Fruit fly (Drosophila melanogaster): ENCODE data around the gene CG10903.

The CG10903 gene

DNA sequence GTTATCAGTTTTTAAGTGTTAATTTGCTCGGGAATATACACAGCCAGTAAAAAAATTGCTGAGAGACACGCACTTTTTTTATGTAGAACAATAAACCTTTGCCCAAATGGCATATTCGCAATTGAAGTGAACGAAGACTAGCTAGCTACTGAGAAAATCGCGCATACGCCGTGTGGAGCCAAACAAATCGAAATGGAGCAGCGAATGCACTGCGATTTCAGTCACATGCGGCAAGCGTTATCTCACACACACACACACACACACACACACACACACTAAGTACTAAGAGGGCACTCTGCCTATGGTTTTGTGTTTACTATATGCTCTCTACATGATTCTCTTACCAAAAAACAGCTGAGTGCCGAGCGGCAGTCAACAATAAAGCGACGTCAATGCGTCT is 36.7 kb upstream of the CG10903 start (continued):
- peak; percentile 27 for TF ChIP-seq sug (tag; optimal IDR thresholded peaks at IDR 0.05)
- TF ChIP-seq chinmo (GFP tag; IDR thresholded peaks at IDR 0.05; ENCODE audit: partially characterized antibody): peak; percentile 85; the same call in 1 of the 4 replicates
- no peak for TF ChIP-seq tup (GFP tag; optimal IDR thresholded peaks at IDR 0.05)

DNA sequence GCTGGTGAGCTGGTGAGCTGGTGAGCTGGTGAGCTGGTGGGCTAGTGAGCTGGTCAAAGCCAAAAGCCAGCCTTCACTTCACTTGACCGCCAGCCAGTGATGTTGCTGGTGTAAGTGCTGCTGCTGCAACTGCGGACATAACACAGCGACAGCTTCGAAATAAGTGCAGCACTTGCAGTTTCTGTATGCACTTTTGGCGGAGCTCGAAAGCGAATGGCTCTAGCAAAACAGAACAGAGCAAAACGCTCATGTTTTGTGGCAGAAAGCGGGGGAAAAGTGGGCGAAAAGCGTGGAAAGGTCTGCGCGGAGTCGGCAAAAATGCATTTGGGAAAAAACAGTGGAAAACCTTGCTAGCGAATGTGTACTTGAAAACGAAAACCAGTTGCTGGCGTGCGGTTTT is 35.6 kb upstream of the CG10903 start:
- TF ChIP-seq Ptx1 (GFP tag; IDR thresholded peaks at IDR 0.05) (0 out of 2 replicates have a peak, but pooled peaks have one; percentile 6), Mes4 (GFP tag; optimal IDR thresholded peaks at IDR 0.05) (no peak)

DNA sequence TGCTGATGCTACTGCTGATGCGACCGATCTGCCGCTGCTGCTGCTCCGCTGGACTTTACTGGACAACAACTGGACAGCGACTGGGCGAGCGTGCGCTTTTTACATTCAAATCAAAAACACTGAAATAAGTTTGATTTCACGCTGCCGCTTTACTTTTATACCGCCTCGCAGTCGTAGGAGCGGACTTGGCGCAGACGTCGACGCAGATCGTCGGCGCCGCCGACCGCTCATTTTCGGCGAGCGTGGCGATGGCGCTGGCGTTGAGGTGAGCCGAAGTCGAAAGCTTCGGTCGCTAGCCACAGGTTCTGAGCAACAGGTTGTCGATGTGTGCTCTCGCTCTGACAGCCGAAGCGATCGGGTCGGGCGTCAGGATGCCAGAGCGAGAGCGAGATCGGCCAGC is 34.5 kb upstream of the CG10903 start, which contains the start of gene Elovl7:
Gene Elovl7, minus strand, starts transcription at position 131 of the 400 bp plus-strand sequence.
- TF ChIP-seq MESR4 (GFP tag; optimal IDR thresholded peaks at IDR 0.05) (no peak), B-H2 (GFP tag; optimal IDR thresholded peaks at IDR 0.05) (no peak), CG10959 (GFP tag; IDR thresholded peaks at IDR 0.05) (no peak), dpn (GFP tag; optimal IDR thresholded peaks at IDR 0.05) (no peak), CG18599 (GFP tag; optimal IDR thresholded peaks at IDR 0.05) (no peak), CG15479 (GFP tag; optimal IDR thresholded peaks at IDR 0.05) (no peak), trh (GFP tag; optimal IDR thresholded peaks at IDR 0.05) (no peak), Kr (GFP tag; optimal IDR thresholded peaks at IDR 0.05) (no peak), caup (GFP tag; optimal IDR thresholded peaks at IDR 0.05; ENCODE audit: severe bottlenecking) (no peak), pfk (GFP tag; optimal IDR thresholded peaks at IDR 0.05) (no peak), CG7786 (GFP tag; optimal IDR thresholded peaks at IDR 0.05) (no peak), croc (GFP tag; conservative IDR thresholded peaks at IDR 0.05) (no peak), CG18764 (GFP tag; optimal IDR thresholded peaks at IDR 0.05) (no peak), ewg (GFP tag; optimal IDR thresholded peaks at IDR 0.05) (no peak), cato (GFP tag; optimal IDR thresholded peaks at IDR 0.05; ENCODE audit: borderline replicate concordance) (no peak), CG7745 (tag; optimal IDR thresholded peaks at IDR 0.05) (no peak), CG11398 (GFP tag; optimal IDR thresholded peaks at IDR 0.05) (no peak), Eip74EF (GFP tag; optimal IDR thresholded peaks at IDR 0.05) (peak in 1 of 2 experiments; percentile 17), Mrtf (GFP tag; IDR thresholded peaks at IDR 0.05) (no peak), CG16813 (GFP tag; IDR thresholded peaks at IDR 0.05; ENCODE audit: partially characterized antibody) (no peak), Scr (GFP tag; IDR thresholded peaks at IDR 0.05; ENCODE audit: partially characterized antibody) (no peak), nom (GFP tag; optimal IDR thresholded peaks at IDR 0.05) (peak; percentile 21), CG42726 (GFP tag; IDR thresholded peaks at IDR 0.05; ENCODE audit: partially characterized antibody) (no peak), CG34224 (GFP tag; IDR thresholded peaks at IDR 0.05; ENCODE audit: partially characterized antibody) (0 out of 3 replicates have a peak, but pooled peaks have one; percentile 23), CG18476 (GFP tag; optimal IDR thresholded peaks at IDR 0.05) (no peak), CG13287 (GFP tag; IDR thresholded peaks at IDR 0.05; ENCODE audit: partially characterized antibody) (peak; percentile 37; the same call in 1 of the 2 replicates), CG12391 (tag; optimal IDR thresholded peaks at IDR 0.05) (no peak), Xrp1 (GFP tag; IDR thresholded peaks at IDR 0.05) (no peak), CG10462 (GFP tag; optimal IDR thresholded peaks at IDR 0.05) (no peak), CG31365 (tag; optimal IDR thresholded peaks at IDR 0.05) (no peak), dan (GFP tag; IDR thresholded peaks at IDR 0.05) (no peak), Taf1 (GFP tag; IDR thresholded peaks at IDR 0.05) (no peak), trem (tag; optimal IDR thresholded peaks at IDR 0.05) (no peak), kah (GFP tag; optimal IDR thresholded peaks at IDR 0.05) (peak; percentile 65), sima (GFP tag; optimal IDR thresholded peaks at IDR 0.05) (no peak), CG4282 (GFP tag; optimal IDR thresholded peaks at IDR 0.05) (no peak), toy (GFP tag; IDR thresholded peaks at IDR 0.05) (no peak), H2.0 (GFP tag; IDR thresholded peaks at IDR 0.05) (no peak), jigr1 (GFP tag; IDR thresholded peaks at IDR 0.05) (no peak), CG11456 (GFP tag; IDR thresholded peaks at IDR 0.05) (no peak), fd64A (GFP tag; optimal IDR thresholded peaks at IDR 0.05) (no peak), ci (GFP tag; IDR thresholded peaks at IDR 0.05) (0 out of 3 replicates have a peak, but pooled peaks have one; percentile 47)
